Worm (Caenorhabditis elegans) whole organism, late embryonic: ENCODE data around the gene K10H10.10.

Experiments
- C38D4.7 ChIP-seq: fragments of 200-800 bp; sonication (Bioruptor generic); optimal IDR thresholded peaks from 2 replicates; lab custom pipeline; 2018; ENCODE audit warnings: mild to moderate bottlenecking, missing genetic modification characterization, moderate library complexity, missing compliant biosample characterization
- K09A11.1 ChIP-seq: sonication (generic microtip); optimal IDR thresholded peaks from 2 replicates; lab custom pipeline; 2017; ENCODE audit warnings: antibody characterized with exemption, mild to moderate bottlenecking, missing genetic modification characterization, missing compliant biosample characterization; ENCODE audit not compliant: insufficient read depth
- T23F11.4 ChIP-seq: fragments of 200-800 bp; sonication (Bioruptor generic); optimal IDR thresholded peaks from 2 replicates; lab custom pipeline; 2018; ENCODE audit warnings: mild to moderate bottlenecking, missing genetic modification characterization, missing compliant biosample characterization
- Y22D7AL.16 ChIP-seq: sonication (generic microtip); optimal IDR thresholded peaks from 2 replicates; lab custom pipeline; 2016; ENCODE audit warnings: missing genetic modification characterization, missing compliant biosample characterization
- ahr-1 ChIP-seq: sonication (generic microtip); optimal IDR thresholded peaks from 2 replicates; lab custom pipeline; 2016; ENCODE audit warnings: missing genetic modification characterization, missing compliant biosample characterization
- ceh-24 ChIP-seq: sonication (generic microtip); optimal IDR thresholded peaks from 2 replicates; lab custom pipeline; 2016; ENCODE audit warnings: mild to moderate bottlenecking, missing genetic modification characterization, missing compliant biosample characterization
- ceh-30 ChIP-seq: fragments of 150-350 bp; optimal IDR thresholded peaks from 2 replicates; lab custom pipeline; 2014; ENCODE audit warnings: missing biosample characterization, missing genetic modification characterization
- ceh-31 ChIP-seq: sonication (generic microtip); optimal IDR thresholded peaks from 2 replicates; lab custom pipeline; 2016; ENCODE audit warnings: missing genetic modification characterization, missing compliant biosample characterization
- ceh-34 ChIP-seq: sonication (generic microtip); optimal IDR thresholded peaks from 2 replicates; lab custom pipeline; 2016; ENCODE audit warnings: mild to moderate bottlenecking, missing genetic modification characterization, missing compliant biosample characterization
- ceh-9 ChIP-seq: sonication (generic microtip); optimal IDR thresholded peaks from 2 replicates; lab custom pipeline; 2016; ENCODE audit warnings: mild to moderate bottlenecking, missing genetic modification characterization, inconsistent platforms, missing compliant biosample characterization
- che-1 ChIP-seq: sonication (generic microtip); optimal IDR thresholded peaks from 2 replicates; lab custom pipeline; 2016; ENCODE audit warnings: mild to moderate bottlenecking, missing genetic modification characterization, missing compliant biosample characterization
- dmd-4 ChIP-seq: sonication (generic microtip); optimal IDR thresholded peaks from 2 replicates; lab custom pipeline; 2016; ENCODE audit warnings: borderline replicate concordance, missing genetic modification characterization, missing compliant biosample characterization
- elt-2 ChIP-seq: sonication (generic microtip); optimal IDR thresholded peaks from 2 replicates; lab custom pipeline; 2016; ENCODE audit warnings: missing genetic modification reagents, missing genetic modification characterization, missing compliant biosample characterization
- elt-4 ChIP-seq: sonication (generic microtip); optimal IDR thresholded peaks from 2 replicates; lab custom pipeline; 2016; ENCODE audit warnings: missing genetic modification characterization, missing compliant biosample characterization
- fax-1 ChIP-seq: sonication (generic microtip); optimal IDR thresholded peaks from 2 replicates; lab custom pipeline; 2016; ENCODE audit warnings: missing genotype, missing genetic modification characterization, missing compliant biosample characterization
- fkh-10 ChIP-seq: fragments of 150-350 bp; optimal IDR thresholded peaks from 2 replicates; lab custom pipeline; 2014; ENCODE audit warnings: missing biosample characterization, missing genetic modification reagents, missing genetic modification characterization
- fkh-6 ChIP-seq: sonication (generic microtip); optimal IDR thresholded peaks from 2 replicates; lab custom pipeline; 2016; ENCODE audit warnings: missing genetic modification characterization, missing compliant biosample characterization
- hlh-8 ChIP-seq: sonication (generic microtip); optimal IDR thresholded peaks from 2 replicates; lab custom pipeline; 2016; ENCODE audit warnings: missing genotype, missing genetic modification characterization, missing compliant biosample characterization
- lim-6 ChIP-seq: sonication (generic microtip); optimal IDR thresholded peaks from 2 replicates; lab custom pipeline; 2016; ENCODE audit warnings: missing genetic modification characterization, missing compliant biosample characterization
- madf-2 ChIP-seq: sonication (generic microtip); optimal IDR thresholded peaks from 2 replicates; lab custom pipeline; 2017; ENCODE audit warnings: missing genetic modification characterization, missing compliant biosample characterization
- mec-3 ChIP-seq: sonication (generic microtip); optimal IDR thresholded peaks from 2 replicates; lab custom pipeline; 2016; ENCODE audit warnings: borderline replicate concordance, missing genetic modification characterization, missing compliant biosample characterization
- nfya-1 ChIP-seq: sonication (generic microtip); optimal IDR thresholded peaks from 2 replicates; lab custom pipeline; 2017; ENCODE audit warnings: missing genetic modification characterization, mild to moderate bottlenecking, missing compliant biosample characterization, antibody characterized with exemption, moderate library complexity
- nhr-11 ChIP-seq: fragments of 150-350 bp; optimal IDR thresholded peaks from 2 replicates; lab custom pipeline; 2014; ENCODE audit warnings: missing biosample characterization, missing genetic modification characterization
- nhr-232 ChIP-seq: sonication (generic microtip); optimal IDR thresholded peaks from 2 replicates; lab custom pipeline; 2016; ENCODE audit warnings: missing genetic modification characterization, missing compliant biosample characterization
- npax-4 ChIP-seq: sonication (generic microtip); optimal IDR thresholded peaks from 2 replicates; lab custom pipeline; 2016; ENCODE audit warnings: missing genetic modification characterization, missing compliant biosample characterization
- odd-2 ChIP-seq: sonication (generic microtip); optimal IDR thresholded peaks from 2 replicates; lab custom pipeline; 2017; ENCODE audit warnings: antibody characterized with exemption, mild to moderate bottlenecking, missing genetic modification characterization, missing compliant biosample characterization
- pag-3 ChIP-seq: sonication (generic microtip); optimal IDR thresholded peaks from 2 replicates; lab custom pipeline; 2016; ENCODE audit warnings: missing compliant biosample characterization, missing genetic modification characterization, borderline replicate concordance
- pha-2 ChIP-seq: sonication (generic microtip); optimal IDR thresholded peaks from 2 replicates; lab custom pipeline; 2017; ENCODE audit warnings: mild to moderate bottlenecking, missing genetic modification characterization, missing compliant biosample characterization
- pros-1 ChIP-seq: fragments of 150-350 bp; optimal IDR thresholded peaks from 2 replicates; lab custom pipeline; 2014; ENCODE audit warnings: missing biosample characterization, missing genetic modification reagents, missing genetic modification characterization
- ref-2 ChIP-seq: sonication (generic microtip); optimal IDR thresholded peaks from 2 replicates; lab custom pipeline; 2016; ENCODE audit warnings: missing genetic modification characterization, missing compliant biosample characterization
- rnt-1 ChIP-seq: sonication (generic microtip); optimal IDR thresholded peaks from 2 replicates; lab custom pipeline; 2016; ENCODE audit warnings: missing genetic modification characterization, missing compliant biosample characterization
- sdc-2 ChIP-seq: sonication (generic microtip); optimal IDR thresholded peaks from 2 replicates; lab custom pipeline; 2016; ENCODE audit warnings: missing genotype, missing genetic modification characterization, missing compliant biosample characterization
- sox-4 ChIP-seq: sonication (generic microtip); optimal IDR thresholded peaks from 2 replicates; lab custom pipeline; 2017; ENCODE audit warnings: mild to moderate bottlenecking, missing genetic modification characterization, inconsistent platforms, missing compliant biosample characterization
- tbx-2 ChIP-seq: sonication (generic microtip); optimal IDR thresholded peaks from 2 replicates; lab custom pipeline; 2016; ENCODE audit warnings: missing genetic modification characterization, missing compliant biosample characterization
- tbx-7 ChIP-seq: sonication (generic microtip); optimal IDR thresholded peaks from 2 replicates; lab custom pipeline; 2016; ENCODE audit warnings: missing genotype, missing genetic modification characterization, missing compliant biosample characterization
- ttx-3 ChIP-seq: sonication (generic microtip); optimal IDR thresholded peaks from 2 replicates; lab custom pipeline; 2016; ENCODE audit warnings: missing genetic modification reagents, missing genetic modification characterization, missing compliant biosample characterization
- unc-3 ChIP-seq, 2 experiments: fragments of 200-800 bp in 1 of 2; sonication (Bioruptor generic) in 1 of 2; sonication (generic microtip) in 1 of 2; conservative IDR thresholded peaks in 1 of 2; optimal IDR thresholded peaks in 1 of 2; 2 replicates each; pipeline versions ENCODE4 v1.3.6 to Lab custom; 2016 to 2022; ENCODE audit warnings: missing compliant biosample characterization in 2 of 2, missing genetic modification characterization in 2 of 2, missing genetic modification reagents in 1 of 2
- unc-55 ChIP-seq: sonication (generic microtip); optimal IDR thresholded peaks from 2 replicates; lab custom pipeline; 2017; ENCODE audit warnings: missing biosample characterization, missing genetic modification reagents, missing genetic modification characterization
- zip-5 ChIP-seq: sonication (generic microtip); optimal IDR thresholded peaks from 2 replicates; lab custom pipeline; 2016; ENCODE audit warnings: missing genetic modification characterization, missing compliant biosample characterization
- ztf-16 ChIP-seq: sonication (generic microtip); optimal IDR thresholded peaks from 2 replicates; lab custom pipeline; 2017; ENCODE audit warnings: missing genetic modification characterization, missing compliant biosample characterization

K10H10.10 gene

ce11 chrII:14528233-14528802 lies 20.8 kb downstream of the K10H10.10 start, which contains the start of the genes F57C2.5 and spat-1 (continued):
- TF ChIP-seq ceh-30 (tag; lab: Kevin White, UChicago) (no peak), tbx-2 (tag; lab: Kevin White, UChicago) (peak; percentile 95), dmd-4 (tag; lab: Kevin White, UChicago) (peak; percentile 56), ceh-34 (peak; percentile 80), odd-2 (no peak), ahr-1 (tag; lab: Kevin White, UChicago) (peak; percentile 96), unc-55 (no peak), unc-3 (GFP tag; conservative IDR thresholded peaks at IDR 0.05; lab: Robert Waterston, UW) (no peak), unc-3 (tag; optimal IDR thresholded peaks at IDR 0.05; lab: Kevin White, UChicago) (peak; percentile 74), nhr-11 (tag; lab: Kevin White, UChicago) (no peak), tbx-7 (peak; percentile 94), ref-2 (tag; lab: Kevin White, UChicago) (peak; percentile 96), elt-2 (tag; lab: Kevin White, UChicago) (peak; percentile 90), K09A11.1 (no peak), pros-1 (tag; lab: Kevin White, UChicago) (no peak), ceh-24 (peak; percentile 53)

ce11 chrII:14534000-14534399 lies 26.4 kb downstream of the K10H10.10 start, which contains the start of gene C04H5.1:
C04H5.1 (plus strand) TSS chrII:14534300.
- TF ChIP-seq fkh-6 (tag; lab: Kevin White, UChicago) (no peak), sox-4 (tag; lab: Kevin White, UChicago) (no peak), nhr-11 (tag; lab: Kevin White, UChicago) (no peak), ceh-9 (no peak), lim-6 (tag; lab: Kevin White, UChicago) (no peak), C38D4.7 (GFP tag; lab: Kevin White, UChicago) (no peak), madf-2 (no peak), hlh-8 (tag; lab: Kevin White, UChicago) (no peak), pag-3 (tag; lab: Kevin White, UChicago) (no peak)
- TF ChIP-seq, all 69 proteins: peak for 0

ce11 chrII:14537728-14538127 lies 30.2 kb downstream of the K10H10.10 start, which contains the start of the genes clec-147 and C04H5.7:
clec-147 (minus strand) TSS chrII:14537828.
C04H5.7 (plus strand) TSS chrII:14537946.
- no peak for TF ChIP-seq rnt-1
- no peak for TF ChIP-seq dmd-4 (tag; lab: Kevin White, UChicago)
- TF ChIP-seq nfya-1: no peak
- no peak for TF ChIP-seq ttx-3 (tag; lab: Kevin White, UChicago)
- no peak for TF ChIP-seq T23F11.4
- TF ChIP-seq mec-3 (tag; lab: Kevin White, UChicago): no peak
- no peak for TF ChIP-seq fax-1
- TF ChIP-seq nhr-232: no peak
- TF ChIP-seq elt-2 (tag; lab: Kevin White, UChicago): no peak
- TF ChIP-seq zip-5: no peak

ce11 chrII:14540551-14540950 lies 33.0 kb downstream of the K10H10.10 start:
- no peak for TF ChIP-seq sdc-2 (tag; lab: Kevin White, UChicago)
- TF ChIP-seq elt-2 (tag; lab: Kevin White, UChicago): peak; percentile 44

- TF ChIP-seq npax-4 (tag; lab: Kevin White, UChicago): no peak
- TF ChIP-seq che-1 (tag; lab: Kevin White, UChicago): no peak
- no peak for TF ChIP-seq dmd-4 (tag; lab: Kevin White, UChicago)
- no peak for TF ChIP-seq ztf-16 (tag; lab: Kevin White, UChicago)
- no peak for TF ChIP-seq elt-4 (tag; lab: Kevin White, UChicago)
- TF ChIP-seq fkh-10: no peak
- no peak for TF ChIP-seq pag-3 (tag; lab: Kevin White, UChicago)
- no peak for TF ChIP-seq odd-2
- no peak for TF ChIP-seq pha-2 (tag; lab: Kevin White, UChicago)
- TF ChIP-seq ttx-3 (tag; lab: Kevin White, UChicago): no peak
- no peak for TF ChIP-seq T23F11.4
- TF ChIP-seq ceh-31: no peak
- TF ChIP-seq sdc-2 (tag; lab: Kevin White, UChicago): no peak
- no peak for TF ChIP-seq sox-4 (tag; lab: Kevin White, UChicago)
- no peak for TF ChIP-seq unc-3 (GFP tag; conservative IDR thresholded peaks at IDR 0.05; lab: Robert Waterston, UW)
- TF ChIP-seq unc-3 (tag; optimal IDR thresholded peaks at IDR 0.05; lab: Kevin White, UChicago): no peak
- no peak for TF ChIP-seq Y22D7AL.16
These were observed 41.1 kb downstream of the K10H10.10 start, which contains the start of gene gcy-29 for ce11 chrII:14548691-14549090. gcy-29 (minus strand) TSS chrII:14548791.
